Worm (Caenorhabditis elegans): Measurements from ENCODE around the gene sup-10.

DNA sequence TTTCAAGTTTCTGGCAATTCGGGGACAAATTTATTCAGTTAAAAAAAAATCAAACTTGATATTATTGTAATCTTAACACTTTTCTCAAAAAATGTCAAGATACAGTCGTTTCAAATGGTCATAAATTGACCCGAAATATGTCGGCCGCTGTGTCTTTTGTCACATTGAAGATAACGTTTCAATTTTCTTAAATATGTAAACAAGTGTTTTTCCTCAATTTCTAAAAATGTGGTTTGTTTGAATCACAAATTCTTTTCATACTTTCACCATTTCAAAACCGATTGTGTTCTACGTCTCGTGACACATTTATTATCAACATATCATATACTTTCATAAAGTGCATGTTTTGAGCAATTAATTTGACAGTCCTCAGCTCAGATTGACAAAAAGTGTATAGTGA is 25.9 kb upstream of the sup-10 start:
- TF ChIP-seq him-1 (tag; optimal IDR thresholded peaks at IDR 0.05): no peak
- TF ChIP-seq dao-5 (tag; optimal IDR thresholded peaks at IDR 0.05): no peak

All from whole organism, L4/young adult.